Worm (Caenorhabditis elegans) whole organism, mixed stage, embryonic: ENCODE results near the gene elpc-3.
"Not testable (repeated sequence)": the region's sequence is repeated elsewhere in the genome, so short reads cannot be mapped to it uniquely, and the experiment has no call there.

Experiments
- M03D4.4 ChIP-seq: sonication (generic microtip); optimal IDR thresholded peaks from 2 replicates; lab custom pipeline; 2017; ENCODE audit warnings: mild to moderate bottlenecking, missing genetic modification characterization, missing compliant biosample characterization
- bed-3 ChIP-seq: fragments of 200-800 bp; sonication (Bioruptor generic); optimal IDR thresholded peaks from 3 replicates; lab custom pipeline; 2018; ENCODE audit warnings: mild to moderate bottlenecking, missing genetic modification characterization, moderate library complexity, missing compliant biosample characterization
- ceh-39 ChIP-seq: fragments of 150-350 bp; optimal IDR thresholded peaks from 2 replicates; lab custom pipeline; 2014; ENCODE audit warnings: missing biosample characterization, missing genetic modification characterization
- ceh-43 ChIP-seq: fragments of 200-800 bp; sonication (Bioruptor generic); optimal IDR thresholded peaks from 2 replicates; lab custom pipeline; 2018; ENCODE audit warnings: mild to moderate bottlenecking, missing genetic modification characterization, moderate library complexity, missing compliant biosample characterization
- ceh-83 ChIP-seq: fragments of 200-800 bp; sonication (Bioruptor generic); optimal IDR thresholded peaks from 2 replicates; lab custom pipeline; 2018; ENCODE audit warnings: mild to moderate bottlenecking, missing genetic modification characterization, missing compliant biosample characterization
- cnd-1 ChIP-seq: fragments of 200-800 bp; sonication (Bioruptor generic); optimal IDR thresholded peaks from 2 replicates; lab custom pipeline; 2018; ENCODE audit warnings: mild to moderate bottlenecking, missing genetic modification characterization, missing compliant biosample characterization
- elt-3 ChIP-seq: fragments of 150-350 bp; optimal IDR thresholded peaks from 2 replicates; lab custom pipeline; 2014; ENCODE audit warnings: missing biosample characterization, missing genetic modification characterization
- hlh-1 ChIP-seq: fragments of 150-350 bp; optimal IDR thresholded peaks from 2 replicates; lab custom pipeline; 2014; ENCODE audit warnings: missing biosample characterization, missing genetic modification reagents, missing genetic modification characterization
- lin-13 ChIP-seq: fragments of 150-350 bp; optimal IDR thresholded peaks from 2 replicates; lab custom pipeline; 2014; ENCODE audit warnings: missing biosample characterization, missing genetic modification characterization
- lsy-2 ChIP-seq: fragments of 150-350 bp; optimal IDR thresholded peaks from 2 replicates; lab custom pipeline; 2014; ENCODE audit warnings: missing biosample characterization, missing genetic modification characterization
- mab-5 ChIP-seq: fragments of 150-350 bp; optimal IDR thresholded peaks from 2 replicates; lab custom pipeline; 2014; ENCODE audit warnings: missing biosample characterization, missing genetic modification characterization
- nhr-12 ChIP-seq: fragments of 150-350 bp; optimal IDR thresholded peaks from 2 replicates; lab custom pipeline; 2014; ENCODE audit warnings: missing biosample characterization, missing genetic modification characterization
- nhr-237 ChIP-seq: fragments of 150-350 bp; optimal IDR thresholded peaks from 2 replicates; lab custom pipeline; 2014; ENCODE audit warnings: missing biosample characterization, missing genetic modification characterization
- nhr-28 ChIP-seq: fragments of 150-350 bp; optimal IDR thresholded peaks from 2 replicates; lab custom pipeline; 2014; ENCODE audit warnings: missing biosample characterization, missing genetic modification characterization
- nhr-76 ChIP-seq: sonication (generic microtip); optimal IDR thresholded peaks from 2 replicates; lab custom pipeline; 2017; ENCODE audit warnings: missing biosample characterization, missing genetic modification characterization
- sem-2 ChIP-seq: fragments of 200-800 bp; sonication (Bioruptor generic); optimal IDR thresholded peaks from 2 replicates; lab custom pipeline; 2018; ENCODE audit warnings: mild to moderate bottlenecking, missing genetic modification characterization, missing compliant biosample characterization
- snpc-4 ChIP-seq: fragments of 150-350 bp; optimal IDR thresholded peaks from 2 replicates; lab custom pipeline; 2014; ENCODE audit warnings: missing biosample characterization, missing genetic modification characterization
- sptf-1 ChIP-seq: sonication (generic microtip); optimal IDR thresholded peaks from 2 replicates; lab custom pipeline; 2017; ENCODE audit warnings: mild to moderate bottlenecking, missing genetic modification characterization, moderate library complexity, missing compliant biosample characterization
- tbx-8 ChIP-seq: fragments of 200-800 bp; sonication (Bioruptor generic); optimal IDR thresholded peaks from 2 replicates; lab custom pipeline; 2018; ENCODE audit warnings: mild to moderate bottlenecking, missing genetic modification characterization, moderate library complexity, missing compliant biosample characterization
- unc-120 ChIP-seq: sonication (generic microtip); optimal IDR thresholded peaks from 2 replicates; lab custom pipeline; 2017; ENCODE audit warnings: missing genetic modification characterization, missing compliant biosample characterization; ENCODE audit not compliant: poor library complexity, severe bottlenecking
- unc-39 ChIP-seq: fragments of 150-350 bp; optimal IDR thresholded peaks from 2 replicates; lab custom pipeline; 2014; ENCODE audit warnings: missing biosample characterization, missing genetic modification characterization
- zip-8 ChIP-seq: fragments of 150-350 bp; optimal IDR thresholded peaks from 2 replicates; lab custom pipeline; 2014; ENCODE audit warnings: missing biosample characterization, missing genetic modification characterization
- ztf-11 ChIP-seq: fragments of 150-350 bp; optimal IDR thresholded peaks from 2 replicates; lab custom pipeline; 2014; ENCODE audit warnings: missing biosample characterization, missing genetic modification characterization

elpc-3 gene

ce11 chrV:12140625-12141024, 40.6 kb downstream of the elpc-3 start, which contains the start of gene C27A7.3:
C27A7.3 (plus strand) TSS chrV:12140925.
- no peak for TF ChIP-seq ceh-43
- TF ChIP-seq hlh-1 (tag; lab: Kevin White, UChicago): no peak
- no peak for TF ChIP-seq nhr-76 (tag; lab: Kevin White, UChicago)
- no peak for TF ChIP-seq mab-5 (tag; lab: Kevin White, UChicago)
- no peak for TF ChIP-seq bed-3
- TF ChIP-seq lin-13 (tag; lab: Kevin White, UChicago): no peak
- TF ChIP-seq sptf-1 (tag; lab: Kevin White, UChicago): no peak
- no peak for TF ChIP-seq snpc-4 (tag; lab: Kevin White, UChicago)
- no peak for TF ChIP-seq zip-8 (tag; lab: Kevin White, UChicago)
- no peak for TF ChIP-seq ceh-83
- no peak for TF ChIP-seq M03D4.4 (tag; lab: Kevin White, UChicago)
- TF ChIP-seq nhr-28 (tag; lab: Kevin White, UChicago): no peak
- no peak for TF ChIP-seq unc-39
- TF ChIP-seq ztf-11 (tag; lab: Kevin White, UChicago): no peak
- TF ChIP-seq nhr-237: no peak
- TF ChIP-seq tbx-8 (GFP tag; lab: Kevin White, UChicago): no peak
- no peak for TF ChIP-seq nhr-12 (tag; lab: Kevin White, UChicago)
- no peak for TF ChIP-seq ceh-39 (tag; lab: Kevin White, UChicago)
- TF ChIP-seq elt-3: no peak
- no peak for TF ChIP-seq unc-120 (tag; lab: Kevin White, UChicago)

DNA sequence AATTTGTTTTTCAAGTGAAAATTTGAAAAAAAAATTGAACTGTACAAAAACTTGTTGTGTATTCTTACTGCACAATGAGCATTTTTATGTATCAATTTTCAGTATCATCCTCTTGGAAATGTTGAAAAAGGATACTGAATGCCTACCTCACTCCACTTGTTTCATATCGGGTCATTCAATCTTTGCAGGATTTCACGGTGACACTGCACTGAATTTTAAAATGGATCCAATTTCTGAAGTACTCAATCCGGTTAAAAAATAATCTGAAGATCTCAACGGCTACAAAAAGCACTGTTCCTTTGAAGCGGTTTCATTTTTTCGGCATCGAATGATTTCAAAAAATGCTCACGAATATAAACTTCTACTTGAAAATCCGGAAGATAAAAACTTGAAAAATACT, 43.3 kb downstream of the elpc-3 start:
- TF ChIP-seq lsy-2 (tag; lab: Kevin White, UChicago) (no peak), ceh-43 (no peak), sem-2 (GFP tag; lab: Kevin White, UChicago) (no peak), nhr-12 (tag; lab: Kevin White, UChicago) (no peak), cnd-1 (no peak)

DNA sequence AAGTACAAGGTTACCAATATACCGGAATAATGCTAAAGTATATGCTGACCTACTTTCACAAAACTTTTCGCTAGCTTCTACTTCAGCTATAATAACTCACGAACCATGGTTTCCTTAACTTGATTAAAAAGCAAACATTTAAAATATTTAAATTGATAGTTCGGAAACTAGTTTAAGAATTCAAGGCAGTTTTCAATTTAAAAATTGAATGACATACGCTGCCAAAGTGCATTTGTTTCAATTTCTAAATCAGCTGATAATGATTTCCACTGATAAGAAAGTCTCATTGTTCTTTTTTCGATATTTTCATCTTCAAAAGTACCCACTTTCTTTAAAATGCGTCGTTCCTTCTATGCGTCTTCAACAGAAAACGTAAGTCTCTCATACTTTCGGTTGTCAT, 50.1 kb downstream of the elpc-3 start, which contains the start of gene enpp-1:
enpp-1 (plus strand) TSS at position 301 of the 400 bp plus-strand sequence.
- TF ChIP-seq lin-13 (tag; lab: Kevin White, UChicago); nhr-237; elt-3: not testable (repeated sequence)

- not testable (repeated sequence) for TF ChIP-seq bed-3; ceh-83; sem-2 (GFP tag; lab: Kevin White, UChicago)
- TF ChIP-seq, all 35 proteins: peak for 0; not testable (repeated sequence) for 35
These were observed 50.5 kb downstream of the elpc-3 start, which contains the start of gene C27A7.6 for ce11 chrV:12130688-12131087. C27A7.6 (minus strand) TSS chrV:12130788.
